Fruit fly (Drosophila melanogaster) S2 (cell line): ENCODE data around the gene Bub3.

ENCODE experiments used
- CG8478 ChIP-seq: fragments of >200 bp; optimal IDR thresholded peaks from 2 replicates; lab custom pipeline; 2018
- CTCF ChIP-seq, 2 experiments: fragments of >200 bp; optimal IDR thresholded peaks; 2 replicates each; lab custom pipeline; 2018

- TF ChIP-seq CTCF (optimal IDR thresholded peaks at IDR 0.05; lab: Kevin White, UChicago) (no peak), CG8478 (lab: Kevin White, UChicago) (no peak)
Observed at dm6 chr3R:29672156-29672555, 3.1 kb downstream of the Bub3 start, which contains the start of gene ppk19.
